Worm (Caenorhabditis elegans) whole organism, L1 larva: ENCODE data around the gene exc-1.

Experiments used
- elt-3 ChIP-seq, 6 experiments: fragments of 150-350 bp in 1 of 6; sonication (generic microtip); optimal IDR thresholded peaks; 2 replicates each; lab custom pipeline; 2017 to 2018; ENCODE audit warnings: missing biosample characterization in 6 of 6, missing genetic modification characterization in 6 of 6, inconsistent platforms in 1 of 6
- fos-1 ChIP-seq: fragments of 150-350 bp; optimal IDR thresholded peaks from 2 replicates; lab custom pipeline; 2014; ENCODE audit warnings: missing biosample characterization, missing genetic modification characterization
- jun-1 ChIP-seq: fragments of 150-350 bp; optimal IDR thresholded peaks from 2 replicates; lab custom pipeline; 2014; ENCODE audit warnings: missing biosample characterization, missing genetic modification reagents, missing genetic modification characterization
- mef-2 ChIP-seq: fragments of 150-350 bp; optimal IDR thresholded peaks from 2 replicates; lab custom pipeline; 2014; ENCODE audit warnings: missing biosample characterization, missing genetic modification characterization
- unc-30 ChIP-seq: sonication (generic microtip); optimal IDR thresholded peaks from 2 replicates; lab custom pipeline; 2017; ENCODE audit warnings: missing biosample characterization, missing genetic modification characterization
- ztf-4 ChIP-seq: fragments of 150-350 bp; optimal IDR thresholded peaks from 2 replicates; lab custom pipeline; 2014; ENCODE audit warnings: missing biosample characterization, missing genetic modification characterization

DNA sequence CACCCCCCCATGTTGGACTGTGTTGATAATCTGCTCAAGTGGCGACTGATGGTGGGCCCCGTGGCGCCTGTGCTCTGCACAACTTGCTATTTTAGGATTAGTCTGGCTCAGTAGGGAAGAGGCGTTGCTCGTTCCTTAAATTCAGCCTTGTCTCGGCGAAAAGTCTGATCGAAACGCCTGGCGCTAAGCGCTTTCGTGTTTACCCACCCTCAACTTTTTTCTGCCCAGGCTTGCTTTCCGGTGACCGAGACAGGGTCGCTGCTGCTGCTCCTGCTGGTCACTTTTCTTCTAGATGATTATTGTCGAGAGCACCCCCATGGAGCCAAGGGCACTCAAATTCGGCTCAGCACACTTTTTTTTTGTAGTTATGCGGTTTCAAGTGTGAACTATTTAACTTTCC, 37.3 kb upstream of the exc-1 start:
- TF ChIP-seq elt-3 (tag; optimal IDR thresholded peaks at IDR 0.05; lab: Kevin White, UChicago) = no peak
- no peak for TF ChIP-seq fos-1 (tag; lab: Kevin White, UChicago)
- TF ChIP-seq mef-2 = no peak
- no peak for TF ChIP-seq ztf-4 (tag; lab: Kevin White, UChicago)
- TF ChIP-seq jun-1 (tag; lab: Kevin White, UChicago) = no peak
- TF ChIP-seq unc-30 (tag; lab: Kevin White, UChicago) = no peak
